Worm (Caenorhabditis elegans) whole organism, L4 larva: ENCODE measurements around the gene str-255.

Source experiments
- ZK546.5 ChIP-seq, 2 experiments: sonication (generic microtip); optimal IDR thresholded peaks; 2 replicates each; lab custom pipeline; 2017; ENCODE audit warnings: missing biosample characterization in 2 of 2, missing genetic modification characterization in 2 of 2
- aly-2 ChIP-seq: sonication (generic microtip); optimal IDR thresholded peaks from 2 replicates; lab custom pipeline; 2018; ENCODE audit warnings: missing biosample characterization, missing genetic modification characterization
- attf-4 ChIP-seq: sonication (generic microtip); optimal IDR thresholded peaks from 3 replicates; lab custom pipeline; 2017; ENCODE audit warnings: missing biosample characterization, missing genetic modification characterization
- ceh-28 ChIP-seq: fragments of 150-350 bp; optimal IDR thresholded peaks from 2 replicates; lab custom pipeline; 2014; ENCODE audit warnings: missing biosample characterization, missing genetic modification reagents, missing genetic modification characterization
- ceh-44 ChIP-seq: fragments of 200-800 bp; sonication (Bioruptor generic); IDR thresholded peaks from 2 replicates; pipeline ENCODE4 v1.3.6; 2022; ENCODE audit warnings: missing genetic modification reagents, missing genetic modification characterization, missing compliant biosample characterization
- fkh-10 ChIP-seq: fragments of 150-350 bp; optimal IDR thresholded peaks from 2 replicates; lab custom pipeline; 2014; ENCODE audit warnings: missing biosample characterization, missing genetic modification reagents, missing genetic modification characterization
- lin-13 ChIP-seq: fragments of 150-350 bp; optimal IDR thresholded peaks from 2 replicates; lab custom pipeline; 2014; ENCODE audit warnings: missing biosample characterization, missing genetic modification reagents, missing genetic modification characterization
- nhr-102 ChIP-seq: sonication (generic microtip); optimal IDR thresholded peaks from 2 replicates; lab custom pipeline; 2016; ENCODE audit warnings: mild to moderate bottlenecking, missing genetic modification characterization, moderate library complexity, missing compliant biosample characterization
- nhr-237 ChIP-seq: sonication (generic microtip); optimal IDR thresholded peaks from 2 replicates; lab custom pipeline; 2017; ENCODE audit warnings: missing biosample characterization, missing genetic modification characterization
- nhr-76 ChIP-seq: fragments of 150-350 bp; optimal IDR thresholded peaks from 2 replicates; lab custom pipeline; 2014; ENCODE audit warnings: missing biosample characterization, missing genetic modification characterization
- pqm-1 ChIP-seq: sonication (generic microtip); optimal IDR thresholded peaks from 2 replicates; lab custom pipeline; 2017; ENCODE audit warnings: missing biosample characterization, missing genetic modification characterization
- skn-1 ChIP-seq: fragments of 150-350 bp; optimal IDR thresholded peaks from 2 replicates; lab custom pipeline; 2014; ENCODE audit warnings: missing biosample characterization, missing genetic modification characterization
- unc-39 ChIP-seq: sonication (generic microtip); optimal IDR thresholded peaks from 2 replicates; lab custom pipeline; 2017; ENCODE audit warnings: missing biosample characterization, missing genetic modification characterization
- ztf-11 ChIP-seq: fragments of 150-350 bp; optimal IDR thresholded peaks from 2 replicates; lab custom pipeline; 2014; ENCODE audit warnings: missing biosample characterization, missing genetic modification characterization

DNA sequence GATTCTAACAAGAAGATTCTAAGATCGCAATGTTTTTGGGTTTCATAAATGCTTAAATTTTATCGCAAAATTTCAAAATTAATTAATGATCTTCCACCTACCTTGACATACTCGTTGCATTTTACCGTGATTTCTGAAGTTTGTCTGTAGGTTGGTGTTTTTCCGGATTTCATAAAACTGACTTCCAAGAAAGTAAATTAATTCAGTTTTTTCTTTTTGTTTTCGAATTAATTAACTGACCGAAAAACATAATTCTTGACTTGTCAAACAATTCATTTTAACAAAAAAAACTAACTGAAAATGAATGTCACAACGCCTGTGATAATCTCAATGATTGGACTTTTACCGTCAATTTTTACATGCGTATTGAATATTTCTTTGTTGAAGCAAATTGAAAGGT is 18.1 kb upstream of the str-255 start, which contains the start of gene srbc-16:
- TF ChIP-seq ceh-28, result no peak
- TF ChIP-seq fkh-10 (GFP tag; lab: Kevin White, UChicago), result no peak
- TF ChIP-seq nhr-76 (tag; lab: Kevin White, UChicago), result no peak
- no peak for TF ChIP-seq nhr-237 (tag; lab: Kevin White, UChicago)
- no peak for TF ChIP-seq aly-2
- TF ChIP-seq ztf-11 (tag; lab: Kevin White, UChicago), result no peak
- TF ChIP-seq skn-1 (tag; lab: Kevin White, UChicago), result no peak
- no peak for TF ChIP-seq ZK546.5 (tag; optimal IDR thresholded peaks at IDR 0.05; lab: Kevin White, UChicago)
- no peak for TF ChIP-seq attf-4 (tag; lab: Kevin White, UChicago)
- TF ChIP-seq lin-13 (GFP tag; lab: Kevin White, UChicago), result no peak
- no peak for TF ChIP-seq nhr-102
- no peak for TF ChIP-seq pqm-1
- no peak for TF ChIP-seq ceh-44
- no peak for TF ChIP-seq unc-39 (tag; lab: Kevin White, UChicago)
